Worm (Caenorhabditis elegans) whole organism, L4 larva: ENCODE measurements around the gene R07B7.10.
"Not testable (repeated sequence)": the region's sequence is repeated elsewhere in the genome, so short reads cannot be mapped to it uniquely, and the experiment has no call there.

Source experiments
- unc-62 ChIP-seq, 3 experiments: fragments of 150-350 bp in 1 of 3; sonication (generic microtip); optimal IDR thresholded peaks in 2 of 3; peaks in 1 of 3; 1 replicate in 1 of 3; 2 replicates in 2 of 3; lab custom pipeline; 2014 to 2017; ENCODE audit warnings: missing biosample characterization in 3 of 3, missing genetic modification characterization in 3 of 3, missing genetic modification reagents in 3 of 3, missing genotype in 1 of 3

Gene R07B7.10

DNA sequence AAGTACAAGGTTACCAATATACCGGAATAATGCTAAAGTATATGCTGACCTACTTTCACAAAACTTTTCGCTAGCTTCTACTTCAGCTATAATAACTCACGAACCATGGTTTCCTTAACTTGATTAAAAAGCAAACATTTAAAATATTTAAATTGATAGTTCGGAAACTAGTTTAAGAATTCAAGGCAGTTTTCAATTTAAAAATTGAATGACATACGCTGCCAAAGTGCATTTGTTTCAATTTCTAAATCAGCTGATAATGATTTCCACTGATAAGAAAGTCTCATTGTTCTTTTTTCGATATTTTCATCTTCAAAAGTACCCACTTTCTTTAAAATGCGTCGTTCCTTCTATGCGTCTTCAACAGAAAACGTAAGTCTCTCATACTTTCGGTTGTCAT is 48.1 kb downstream of the R07B7.10 start, which contains the start of gene enpp-1:
Gene enpp-1 (plus strand): TSS at position 301 of the 400 bp plus-strand sequence.
- TF ChIP-seq unc-62 (GFP tag; optimal IDR thresholded peaks at IDR 0.05 in 1 of 2; lab: Kevin White, UChicago), result peak in 1 of 2 experiments; percentile 23
- TF ChIP-seq unc-62 (tag; optimal IDR thresholded peaks at IDR 0.05; lab: Kevin White, UChicago), result not testable (repeated sequence)
